Worm (Caenorhabditis elegans) whole organism, young adult: ENCODE results near the gene tat-2.
A peak's percentile ranks its signal among the peaks of the same experiment; 100 is the strongest.

Source experiments
- D2030.7 ChIP-seq: fragments of 200-800 bp; sonication (Bioruptor generic); IDR thresholded peaks from 2 replicates; pipeline ENCODE4 v1.3.6; 2022; ENCODE audit warnings: missing genetic modification reagents, missing genetic modification characterization, missing compliant biosample characterization
- F23B12.7 ChIP-seq: sonication (generic microtip); optimal IDR thresholded peaks from 2 replicates; lab custom pipeline; 2017; ENCODE audit warnings: missing genetic modification characterization, mild to moderate bottlenecking, missing compliant biosample characterization, antibody characterized with exemption, moderate library complexity; ENCODE audit not compliant: insufficient read depth
- F33H1.4 ChIP-seq: fragments of 200-800 bp; sonication (Bioruptor generic); IDR thresholded peaks from 2 replicates; pipeline ENCODE4 v1.3.6; 2022; ENCODE audit warnings: missing genetic modification reagents, missing genetic modification characterization, missing compliant biosample characterization
- F49E8.2 ChIP-seq: sonication (generic microtip); optimal IDR thresholded peaks from 3 replicates; lab custom pipeline; 2017; ENCODE audit warnings: missing genetic modification characterization, mild to moderate bottlenecking, missing compliant biosample characterization, antibody characterized with exemption, moderate library complexity; ENCODE audit not compliant: insufficient read depth
- F57C9.4 ChIP-seq: sonication (generic microtip); optimal IDR thresholded peaks from 2 replicates; lab custom pipeline; 2017; ENCODE audit warnings: mild to moderate bottlenecking, missing genetic modification characterization, missing compliant biosample characterization
- aptf-2 ChIP-seq: fragments of 200-800 bp; sonication (Bioruptor generic); conservative IDR thresholded peaks from 2 replicates; pipeline ENCODE4 v1.3.6; 2022; ENCODE audit warnings: missing genetic modification reagents, missing genetic modification characterization, missing compliant biosample characterization
- attf-5 ChIP-seq: fragments of 200-800 bp; sonication (Bioruptor generic); optimal IDR thresholded peaks from 2 replicates; lab custom pipeline; 2018; ENCODE audit warnings: mild to moderate bottlenecking, missing genetic modification characterization, missing compliant biosample characterization
- attf-6 ChIP-seq: fragments of 200-800 bp; sonication (Bioruptor generic); IDR thresholded peaks from 2 replicates; pipeline ENCODE4 v1.3.6; 2022; ENCODE audit warnings: missing genetic modification reagents, missing genetic modification characterization, missing compliant biosample characterization
- bed-1 ChIP-seq: fragments of 200-800 bp; sonication (Bioruptor generic); IDR thresholded peaks from 2 replicates; pipeline ENCODE4 v1.3.6; 2022; ENCODE audit warnings: missing genetic modification reagents, missing genetic modification characterization, missing compliant biosample characterization
- bed-2 ChIP-seq: fragments of 200-800 bp; sonication (Bioruptor generic); IDR thresholded peaks from 2 replicates; pipeline ENCODE4 v1.3.6; 2022; ENCODE audit warnings: missing genetic modification reagents, missing genetic modification characterization, missing compliant biosample characterization
- cebp-1 ChIP-seq, 2 experiments: fragments of 200-800 bp in 1 of 2; sonication (Bioruptor generic) in 1 of 2; sonication (generic microtip) in 1 of 2; IDR thresholded peaks in 1 of 2; optimal IDR thresholded peaks in 1 of 2; 2 replicates each; pipeline versions ENCODE4 v1.3.6 to Lab custom; 2017 to 2022; ENCODE audit warnings: missing compliant biosample characterization in 2 of 2, missing genetic modification characterization in 2 of 2, mild to moderate bottlenecking in 1 of 2, missing genetic modification reagents in 1 of 2, moderate library complexity in 1 of 2
- ceh-100 ChIP-seq: fragments of 200-800 bp; sonication (Bioruptor generic); IDR thresholded peaks from 2 replicates; pipeline ENCODE4 v1.3.6; 2022; ENCODE audit warnings: missing genetic modification reagents, missing genetic modification characterization, missing compliant biosample characterization
- dpl-1 ChIP-seq: fragments of 150-350 bp; optimal IDR thresholded peaks from 2 replicates; lab custom pipeline; 2014; ENCODE audit warnings: missing biosample characterization, missing genetic modification reagents, missing genetic modification characterization
- efl-1 ChIP-seq: fragments of 150-350 bp; optimal IDR thresholded peaks from 2 replicates; lab custom pipeline; 2014; ENCODE audit warnings: missing biosample characterization, missing genetic modification reagents, missing genetic modification characterization
- hmg-1.2 ChIP-seq: fragments of 200-800 bp; sonication (Bioruptor generic); IDR thresholded peaks from 2 replicates; pipeline ENCODE4 v1.3.6; 2022; ENCODE audit warnings: missing genetic modification reagents, missing genetic modification characterization, missing compliant biosample characterization
- hrde-1 ChIP-seq: sonication (generic microtip); optimal IDR thresholded peaks from 2 replicates; lab custom pipeline; 2016; ENCODE audit warnings: missing genetic modification characterization, mild to moderate bottlenecking, missing compliant biosample characterization, moderate library complexity, missing genotype, missing genetic modification reagents, borderline replicate concordance
- lag-1 ChIP-seq: fragments of 200-800 bp; sonication (Bioruptor generic); IDR thresholded peaks from 2 replicates; pipeline ENCODE4 v1.3.6; 2022; ENCODE audit warnings: missing genetic modification reagents, missing genetic modification characterization, missing compliant biosample characterization
- let-607 ChIP-seq, 2 experiments: fragments of 200-800 bp in 1 of 2; sonication (Bioruptor generic) in 1 of 2; sonication (generic microtip) in 1 of 2; optimal IDR thresholded peaks; 2 replicates each; lab custom pipeline; 2016 to 2018; ENCODE audit warnings: mild to moderate bottlenecking in 2 of 2, missing compliant biosample characterization in 2 of 2, missing genetic modification characterization in 2 of 2, moderate library complexity in 2 of 2, missing genotype in 1 of 2
- lin-26 ChIP-seq: fragments of 200-800 bp; sonication (Bioruptor generic); IDR thresholded peaks from 2 replicates; pipeline ENCODE4 v1.3.6; 2022; ENCODE audit warnings: missing genetic modification reagents, missing genetic modification characterization, missing compliant biosample characterization
- lin-35 ChIP-seq, 3 experiments: fragments of 150-350 bp in 2 of 3; sonication (generic microtip) in 1 of 3; optimal IDR thresholded peaks; 2 replicates each; lab custom pipeline; 2014 to 2018; ENCODE audit warnings: missing biosample characterization in 3 of 3, missing genetic modification characterization in 3 of 3, missing genetic modification reagents in 3 of 3
- lin-54 ChIP-seq: fragments of 200-800 bp; sonication (Bioruptor generic); optimal IDR thresholded peaks from 2 replicates; lab custom pipeline; 2018; ENCODE audit warnings: mild to moderate bottlenecking, missing genetic modification characterization, missing compliant biosample characterization
- lir-1 ChIP-seq: fragments of 200-800 bp; sonication (Bioruptor generic); conservative IDR thresholded peaks from 2 replicates; pipeline ENCODE4 v1.3.6; 2022; ENCODE audit warnings: missing genetic modification reagents, missing genetic modification characterization, missing compliant biosample characterization
- lsl-1 ChIP-seq: fragments of 200-800 bp; sonication (Bioruptor generic); optimal IDR thresholded peaks from 2 replicates; lab custom pipeline; 2018; ENCODE audit warnings: mild to moderate bottlenecking, missing genetic modification characterization, moderate library complexity, missing compliant biosample characterization
- madf-6 ChIP-seq: fragments of 200-800 bp; sonication (Bioruptor generic); IDR thresholded peaks from 2 replicates; pipeline ENCODE4 v1.3.6; 2022; ENCODE audit warnings: missing genetic modification reagents, missing genetic modification characterization, missing compliant biosample characterization
- mcd-1 ChIP-seq: fragments of 200-800 bp; sonication (Bioruptor generic); IDR thresholded peaks from 2 replicates; pipeline ENCODE4 v1.3.6; 2022; ENCODE audit warnings: missing genetic modification reagents, missing genetic modification characterization, missing compliant biosample characterization
- nfyb-1 ChIP-seq: fragments of 200-800 bp; sonication (Bioruptor generic); IDR thresholded peaks from 2 replicates; pipeline ENCODE4 v1.3.6; 2022; ENCODE audit warnings: missing genetic modification reagents, missing genetic modification characterization, missing compliant biosample characterization
- pbrm-1 ChIP-seq: fragments of 200-800 bp; sonication (Bioruptor generic); IDR thresholded peaks from 2 replicates; pipeline ENCODE4 v1.3.6; 2022; ENCODE audit warnings: missing genetic modification reagents, missing genetic modification characterization, missing compliant biosample characterization
- pha-4 ChIP-seq: fragments of 150-350 bp; sonication (generic microtip); optimal IDR thresholded peaks from 2 replicates; lab custom pipeline; 2014; ENCODE audit warnings: missing biosample characterization, missing genetic modification reagents, missing genetic modification characterization
- rcor-1 ChIP-seq: fragments of 200-800 bp; sonication (Bioruptor generic); IDR thresholded peaks from 2 replicates; pipeline ENCODE4 v1.3.6; 2022; ENCODE audit warnings: missing genetic modification reagents, missing genetic modification characterization, missing compliant biosample characterization
- rpc-1 ChIP-seq, 2 experiments: fragments of 150-350 bp in 1 of 2; sonication (generic microtip) in 1 of 2; optimal IDR thresholded peaks; 2 replicates each; lab custom pipeline; 2014 to 2018; ENCODE audit warnings: missing biosample characterization in 1 of 2, missing genetic modification characterization in 1 of 2, missing genetic modification reagents in 1 of 2, missing genotype in 1 of 2
- snpc-1.1 ChIP-seq: sonication (generic microtip); optimal IDR thresholded peaks from 2 replicates; lab custom pipeline; 2017; ENCODE audit warnings: missing genetic modification characterization, mild to moderate bottlenecking, missing compliant biosample characterization, antibody characterized with exemption, moderate library complexity, missing genotype, missing genetic modification reagents; ENCODE audit not compliant: insufficient read depth
- snpc-1.3 ChIP-seq: sonication (generic microtip); optimal IDR thresholded peaks from 2 replicates; lab custom pipeline; 2017; ENCODE audit warnings: missing genetic modification characterization, mild to moderate bottlenecking, missing compliant biosample characterization, antibody characterized with exemption, moderate library complexity, missing genotype, missing genetic modification reagents; ENCODE audit not compliant: insufficient read depth
- snpc-3.4 ChIP-seq: sonication (generic microtip); optimal IDR thresholded peaks from 2 replicates; lab custom pipeline; 2017; ENCODE audit warnings: missing genetic modification characterization, mild to moderate bottlenecking, missing compliant biosample characterization, antibody characterized with exemption, moderate library complexity, missing genotype, missing genetic modification reagents
- snpc-4 ChIP-seq, 5 experiments: fragments of 150-350 bp in 1 of 5; sonication (generic microtip) in 4 of 5; optimal IDR thresholded peaks; 2 replicates each; lab custom pipeline; 2014 to 2018; ENCODE audit warnings: missing genetic modification characterization in 5 of 5, missing biosample characterization in 3 of 5, antibody characterized with exemption in 2 of 5, mild to moderate bottlenecking in 2 of 5, missing compliant biosample characterization in 2 of 5, missing genotype in 2 of 5, moderate library complexity in 2 of 5, missing genetic modification reagents in 1 of 5
- tbp1 ChIP-seq: fragments of 200-800 bp; sonication (Bioruptor generic); optimal IDR thresholded peaks from 2 replicates; lab custom pipeline; 2018; ENCODE audit warnings: mild to moderate bottlenecking, missing genetic modification characterization, missing compliant biosample characterization
- ztf-18 ChIP-seq: sonication (generic microtip); optimal IDR thresholded peaks from 2 replicates; lab custom pipeline; 2016; ENCODE audit warnings: missing genotype, mild to moderate bottlenecking, missing genetic modification characterization, missing compliant biosample characterization
- ztf-3 ChIP-seq: fragments of 200-800 bp; sonication (Bioruptor generic); optimal IDR thresholded peaks from 2 replicates; lab custom pipeline; 2018; ENCODE audit warnings: mild to moderate bottlenecking, missing genetic modification characterization, missing compliant biosample characterization

The tat-2 gene

ce11 chrIV:4811863-4812262, 34.8 kb downstream of the tat-2 start, which contains the start of gene srw-95 (continued):
- TF ChIP-seq mcd-1 (GFP tag; lab: Robert Waterston, UW) (peak; percentile 28; the same call in 1 of the 2 replicates), madf-6 (GFP tag; lab: Robert Waterston, UW) (peak; percentile 45; the same call in 1 of the 2 replicates), hrde-1 (tag; lab: Kevin White, UChicago) (peak; percentile 53), F57C9.4 (tag; lab: Kevin White, UChicago) (no peak), bed-2 (GFP tag; lab: Robert Waterston, UW) (no peak), snpc-3.4 (tag; lab: Kevin White, UChicago) (peak; percentile 24), lir-1 (GFP tag; lab: Robert Waterston, UW) (no peak), tbp1 (GFP tag; lab: Kevin White, UChicago) (peak; percentile 38), attf-6 (0 out of 2 replicates have a peak, but pooled peaks have one; percentile 53), snpc-1.1 (peak; percentile 24), ztf-3 (GFP tag; lab: Kevin White, UChicago) (no peak), aptf-2 (GFP tag; lab: Robert Waterston, UW) (no peak), snpc-1.3 (tag; lab: Kevin White, UChicago) (peak; percentile 19), ceh-100 (GFP tag; lab: Robert Waterston, UW) (0 out of 2 replicates have a peak, but pooled peaks have one; percentile 40), lin-35 (GFP tag; optimal IDR thresholded peaks at IDR 0.05; lab: Kevin White, UChicago) (peak in 1 of 3 experiments; percentile 11), lag-1 (GFP tag; lab: Robert Waterston, UW) (no peak)

ce11 chrIV:4810377-4810984, 36.2 kb downstream of the tat-2 start, which contains the start of gene eif-1.A:
Gene eif-1.A (plus strand): TSS chrIV:4810934.
- TF ChIP-seq pha-4 (tag; lab: Kevin White, UChicago): no peak
- peak; percentile 41; the same call in 1 of the 2 replicates for TF ChIP-seq F33H1.4
- TF ChIP-seq lsl-1 (GFP tag; lab: Kevin White, UChicago): peak; percentile 39
- TF ChIP-seq F49E8.2: peak; percentile 6
- no peak for TF ChIP-seq lin-26
- TF ChIP-seq F23B12.7 (tag; lab: Kevin White, UChicago): peak; percentile 62
- TF ChIP-seq dpl-1 (GFP tag; lab: Kevin White, UChicago): peak; percentile 18
- TF ChIP-seq D2030.7: peak; percentile 46; the same call in 1 of the 2 replicates
- peak; percentile 27; the same call in 1 of the 2 replicates for TF ChIP-seq pbrm-1 (GFP tag; lab: Robert Waterston, UW)
- TF ChIP-seq efl-1: peak; percentile 5
- peak; percentile 66 for TF ChIP-seq attf-5
- peak; percentile 15 for TF ChIP-seq ztf-18 (tag; lab: Kevin White, UChicago)
- TF ChIP-seq lin-54 (GFP tag; lab: Kevin White, UChicago): peak; percentile 23
- no peak for TF ChIP-seq snpc-1.3 (tag; lab: Kevin White, UChicago)
- peak; percentile 65 for TF ChIP-seq mcd-1 (GFP tag; lab: Robert Waterston, UW)
- no peak for TF ChIP-seq cebp-1 (GFP tag; IDR thresholded peaks at IDR 0.05; lab: Robert Waterston, UW)
- TF ChIP-seq cebp-1 (tag; optimal IDR thresholded peaks at IDR 0.05; lab: Kevin White, UChicago): peak; percentile 39
- TF ChIP-seq tbp1 (GFP tag; lab: Kevin White, UChicago): peak; percentile 18
- no peak for TF ChIP-seq bed-1 (GFP tag; lab: Robert Waterston, UW)
- peak in 1 of 2 experiments; percentile 7 for TF ChIP-seq let-607 (tag; optimal IDR thresholded peaks at IDR 0.05; lab: Kevin White, UChicago)
- no peak for TF ChIP-seq rcor-1 (GFP tag; lab: Robert Waterston, UW)
- TF ChIP-seq hmg-1.2: peak; percentile 22; the same call in 1 of the 2 replicates
- TF ChIP-seq rpc-1 (optimal IDR thresholded peaks at IDR 0.05; lab: Kevin White, UChicago): peak; percentile 4
- no peak for TF ChIP-seq rpc-1 (tag; optimal IDR thresholded peaks at IDR 0.05; lab: Kevin White, UChicago)
- TF ChIP-seq snpc-4 (GFP tag; optimal IDR thresholded peaks at IDR 0.05; lab: Kevin White, UChicago): peak; percentile 33
- peak; percentile 0 to 84 (median 43) for TF ChIP-seq snpc-4 (tag; optimal IDR thresholded peaks at IDR 0.05; lab: Kevin White, UChicago)
- no peak for TF ChIP-seq nfyb-1
- peak; percentile 20 for TF ChIP-seq snpc-1.1
- no peak for TF ChIP-seq bed-2 (GFP tag; lab: Robert Waterston, UW)
